Fruit fly (Drosophila melanogaster) whole organism, embryonic: ENCODE results near the gene Pgant2.

Experiments
- Abd-B ChIP-seq: fragments of 200-800 bp; sonication (Bioruptor generic); optimal IDR thresholded peaks from 2 replicates; lab custom pipeline; 2018; ENCODE audit warnings: missing biosample characterization, mild to moderate bottlenecking, missing genetic modification characterization, moderate library complexity
- Ada2b ChIP-seq: fragments of 200-800 bp; sonication (Bioruptor generic); IDR thresholded peaks from 2 replicates; pipeline ENCODE4 v1.3.6; 2022; ENCODE audit warnings: missing biosample characterization, missing genetic modification characterization
- B-H1 ChIP-seq: fragments of 200-800 bp; sonication (Bioruptor generic); IDR thresholded peaks from 3 replicates; pipeline ENCODE4 v1.3.6; 2022; ENCODE audit warnings: missing biosample characterization, missing genetic modification characterization
- Bteb2 ChIP-seq: fragments of 200-800 bp; sonication (Bioruptor generic); optimal IDR thresholded peaks from 2 replicates; lab custom pipeline; 2016; ENCODE audit warnings: missing biosample characterization, missing genetic modification characterization
- CG10209 ChIP-seq: fragments of 200-800 bp; sonication (Bioruptor generic); optimal IDR thresholded peaks from 3 replicates; lab custom pipeline; 2017; ENCODE audit warnings: missing biosample characterization, mild to moderate bottlenecking, missing genetic modification characterization, missing genetic modification reagents
- CG11696 ChIP-seq: fragments of 200-800 bp; sonication (Bioruptor generic); IDR thresholded peaks from 2 replicates; pipeline ENCODE4 v1.3.6; 2022; ENCODE audit warnings: missing biosample characterization, missing genetic modification characterization
- CG15011 ChIP-seq: fragments of 200-800 bp; sonication (Bioruptor generic); optimal IDR thresholded peaks from 3 replicates; lab custom pipeline; 2018; ENCODE audit warnings: missing biosample characterization, mild to moderate bottlenecking, missing genetic modification characterization
- CG17802 ChIP-seq: fragments of 200-800 bp; sonication (Bioruptor generic); optimal IDR thresholded peaks from 2 replicates; lab custom pipeline; 2018; ENCODE audit warnings: missing biosample characterization, mild to moderate bottlenecking, missing genetic modification characterization, moderate library complexity
- CG2678 ChIP-seq: fragments of 200-800 bp; sonication (Bioruptor generic); optimal IDR thresholded peaks from 3 replicates; lab custom pipeline; 2019; ENCODE audit warnings: missing biosample characterization, mild to moderate bottlenecking, missing genetic modification characterization, moderate library complexity
- CG2712 ChIP-seq: fragments of 200-800 bp; optimal IDR thresholded peaks from 3 replicates; lab custom pipeline; 2019; ENCODE audit warnings: missing biosample characterization, mild to moderate bottlenecking, missing genetic modification characterization, moderate library complexity
- CG3163 ChIP-seq: fragments of 200-800 bp; sonication (Bioruptor generic); optimal IDR thresholded peaks from 3 replicates; lab custom pipeline; 2016; ENCODE audit warnings: missing biosample characterization, missing genetic modification characterization
- CG43689 ChIP-seq: fragments of 200-800 bp; sonication (Bioruptor generic); IDR thresholded peaks from 2 replicates; pipeline ENCODE4 v1.3.6; 2022; ENCODE audit warnings: missing biosample characterization, missing genetic modification characterization
- CG4730 ChIP-seq: fragments of 200-800 bp; sonication (Bioruptor generic); IDR thresholded peaks from 2 replicates; pipeline ENCODE4 v1.3.6; 2022; ENCODE audit warnings: missing biosample characterization, missing genetic modification characterization
- CG7372 ChIP-seq: fragments of 200-800 bp; sonication (Bioruptor generic); IDR thresholded peaks from 2 replicates; pipeline ENCODE4 v1.3.6; 2022; ENCODE audit warnings: missing biosample characterization, missing genetic modification characterization
- CG7745 ChIP-seq: fragments of 200-800 bp; sonication (Bioruptor generic); optimal IDR thresholded peaks from 2 replicates; lab custom pipeline; 2018; ENCODE audit warnings: missing biosample characterization, mild to moderate bottlenecking, missing genetic modification characterization, moderate library complexity
- CG7928 ChIP-seq: fragments of 200-800 bp; sonication (Bioruptor generic); optimal IDR thresholded peaks from 2 replicates; lab custom pipeline; 2017; ENCODE audit warnings: missing biosample characterization, mild to moderate bottlenecking, missing genetic modification characterization
- CG9797 ChIP-seq: fragments of 200-800 bp; sonication (Bioruptor generic); optimal IDR thresholded peaks from 3 replicates; lab custom pipeline; 2018; ENCODE audit warnings: missing biosample characterization, mild to moderate bottlenecking, missing genetic modification characterization
- CrebB ChIP-seq: fragments of 200-800 bp; sonication (Bioruptor generic); optimal IDR thresholded peaks from 3 replicates; lab custom pipeline; 2018; ENCODE audit warnings: missing biosample characterization, mild to moderate bottlenecking, missing genetic modification characterization
- D ChIP-seq, 2 experiments: fragments of 200-800 bp in 1 of 2; fragments of >200 bp in 1 of 2; sonication (Bioruptor generic) in 1 of 2; optimal IDR thresholded peaks; 2 replicates in 1 of 2; 3 replicates in 1 of 2; lab custom pipeline; 2017; ENCODE audit warnings: mild to moderate bottlenecking in 1 of 2, missing biosample characterization in 1 of 2, missing genetic modification characterization in 1 of 2, missing genetic modification reagents in 1 of 2
- D19B ChIP-seq: fragments of 200-800 bp; sonication (Bioruptor generic); optimal IDR thresholded peaks from 2 replicates; lab custom pipeline; 2017; ENCODE audit warnings: missing biosample characterization, mild to moderate bottlenecking, missing genetic modification characterization
- Hmr ChIP-seq: fragments of 200-800 bp; sonication (Bioruptor generic); optimal IDR thresholded peaks from 3 replicates; lab custom pipeline; 2017; ENCODE audit warnings: mild to moderate bottlenecking, missing biosample characterization, missing genetic modification reagents, missing genetic modification characterization
- Lhr ChIP-seq: fragments of 200-800 bp; sonication (Bioruptor generic); optimal IDR thresholded peaks from 3 replicates; lab custom pipeline; 2017; ENCODE audit warnings: mild to moderate bottlenecking, missing biosample characterization, missing genetic modification reagents, missing genetic modification characterization
- NC2β ChIP-seq: fragments of 200-800 bp; sonication (Bioruptor generic); optimal IDR thresholded peaks from 2 replicates; lab custom pipeline; 2016; ENCODE audit warnings: missing biosample characterization, missing genetic modification characterization
- Side ChIP-seq: fragments of 200-800 bp; sonication (Bioruptor generic); optimal IDR thresholded peaks from 2 replicates; lab custom pipeline; 2016; ENCODE audit warnings: missing biosample characterization, missing genetic modification characterization
- Usf ChIP-seq: fragments of 200-800 bp; sonication (Bioruptor generic); optimal IDR thresholded peaks from 2 replicates; lab custom pipeline; 2017; ENCODE audit warnings: missing genotype, missing biosample characterization, missing genetic modification characterization
- aop ChIP-seq: fragments of 200-800 bp; sonication (Bioruptor generic); IDR thresholded peaks from 2 replicates; pipeline ENCODE4 v1.3.6; 2022; ENCODE audit warnings: missing biosample characterization, missing genetic modification characterization
- bcd ChIP-seq: fragments of 200-800 bp; sonication (Bioruptor generic); optimal IDR thresholded peaks from 2 replicates; lab custom pipeline; 2017; ENCODE audit warnings: missing biosample characterization, mild to moderate bottlenecking, missing genetic modification characterization
- chinmo ChIP-seq: fragments of 200-800 bp; sonication (Bioruptor generic); IDR thresholded peaks from 4 replicates; pipeline ENCODE4 v1.3.6; 2022; ENCODE audit warnings: missing biosample characterization, missing genetic modification characterization; ENCODE audit not compliant: partially characterized antibody
- dmrt99B ChIP-seq: fragments of 200-800 bp; sonication (Bioruptor generic); optimal IDR thresholded peaks from 2 replicates; lab custom pipeline; 2018; ENCODE audit warnings: missing biosample characterization, mild to moderate bottlenecking, missing genetic modification characterization, moderate library complexity
- eve ChIP-seq, 2 experiments: fragments of >200 bp; optimal IDR thresholded peaks; 2 replicates each; lab custom pipeline; 2017; ENCODE audit warnings: missing biosample characterization in 2 of 2, missing genetic modification characterization in 2 of 2
- fru ChIP-seq: fragments of >200 bp; optimal IDR thresholded peaks from 2 replicates; lab custom pipeline; 2017
- gsb-n ChIP-seq: fragments of 200-800 bp; sonication (Bioruptor generic); optimal IDR thresholded peaks from 3 replicates; lab custom pipeline; 2018; ENCODE audit warnings: missing biosample characterization, mild to moderate bottlenecking, missing genetic modification characterization
- hb ChIP-seq: fragments of 200-800 bp; sonication (Bioruptor generic); IDR thresholded peaks from 3 replicates; pipeline ENCODE4 v1.3.6; 2022; ENCODE audit warnings: missing biosample characterization, missing genetic modification characterization; ENCODE audit not compliant: partially characterized antibody
- hth ChIP-seq: fragments of >200 bp; optimal IDR thresholded peaks from 2 replicates; lab custom pipeline; 2017; ENCODE audit warnings: inconsistent platforms
- kah ChIP-seq: fragments of 200-800 bp; sonication (Bioruptor generic); optimal IDR thresholded peaks from 2 replicates; lab custom pipeline; 2018; ENCODE audit warnings: missing biosample characterization, mild to moderate bottlenecking, missing genetic modification characterization
- lov ChIP-seq, 2 experiments: fragments of 200-800 bp in 1 of 2; fragments of >200 bp in 1 of 2; sonication (Bioruptor generic) in 1 of 2; IDR thresholded peaks in 1 of 2; optimal IDR thresholded peaks in 1 of 2; 2 replicates in 1 of 2; 3 replicates in 1 of 2; pipeline versions ENCODE4 v1.3.6 to Lab custom; 2017 to 2022; ENCODE audit warnings: missing biosample characterization in 1 of 2, missing genetic modification characterization in 1 of 2
- luna ChIP-seq: fragments of 200-800 bp; sonication (Bioruptor generic); optimal IDR thresholded peaks from 2 replicates; lab custom pipeline; 2016; ENCODE audit warnings: missing biosample characterization, missing genetic modification characterization
- nom ChIP-seq: fragments of 200-800 bp; sonication (Bioruptor generic); optimal IDR thresholded peaks from 2 replicates; lab custom pipeline; 2017; ENCODE audit warnings: missing biosample characterization, missing genetic modification characterization, mild to moderate bottlenecking, moderate library complexity, missing genetic modification reagents
- odd ChIP-seq: fragments of 200-800 bp; sonication (Bioruptor generic); optimal IDR thresholded peaks from 2 replicates; lab custom pipeline; 2017; ENCODE audit warnings: missing biosample characterization, mild to moderate bottlenecking, missing genetic modification characterization
- pho ChIP-seq: fragments of 200-800 bp; sonication (Bioruptor generic); optimal IDR thresholded peaks from 2 replicates; lab custom pipeline; 2016; ENCODE audit warnings: missing biosample characterization, missing genetic modification characterization
- prd ChIP-seq, 3 experiments: fragments of >200 bp in 2 of 3; fragments of 200-800 bp in 1 of 3; sonication (Bioruptor generic) in 1 of 3; optimal IDR thresholded peaks in 2 of 3; IDR thresholded peaks in 1 of 3; 2 replicates in 2 of 3; 3 replicates in 1 of 3; pipeline versions ENCODE4 v1.3.6 to Lab custom; 2017 to 2022; ENCODE audit warnings: missing biosample characterization in 1 of 3, missing genetic modification characterization in 1 of 3
- psq ChIP-seq: fragments of 200-800 bp; sonication (Bioruptor generic); optimal IDR thresholded peaks from 2 replicates; lab custom pipeline; 2017; ENCODE audit warnings: missing biosample characterization, missing genetic modification characterization
- slp2 ChIP-seq: fragments of 200-800 bp; sonication (Bioruptor generic); optimal IDR thresholded peaks from 2 replicates; lab custom pipeline; 2016; ENCODE audit warnings: missing biosample characterization, missing genetic modification characterization
- twi ChIP-seq: fragments of 200-800 bp; optimal IDR thresholded peaks from 2 replicates; lab custom pipeline; 2019; ENCODE audit warnings: missing biosample characterization, mild to moderate bottlenecking, missing genetic modification characterization, moderate library complexity
- unpg ChIP-seq: fragments of 200-800 bp; sonication (Bioruptor generic); optimal IDR thresholded peaks from 3 replicates; lab custom pipeline; 2018; ENCODE audit warnings: missing biosample characterization, mild to moderate bottlenecking, missing genetic modification characterization, moderate library complexity
- vfl ChIP-seq: fragments of 200-800 bp; sonication (Bioruptor generic); optimal IDR thresholded peaks from 2 replicates; lab custom pipeline; 2016; ENCODE audit warnings: missing biosample characterization, missing genetic modification characterization
- wor ChIP-seq: fragments of 200-800 bp; sonication (Bioruptor generic); IDR thresholded peaks from 2 replicates; pipeline ENCODE4 v1.3.6; 2022; ENCODE audit warnings: missing biosample characterization, missing genetic modification characterization
- yki ChIP-seq: fragments of >200 bp; optimal IDR thresholded peaks from 3 replicates; lab custom pipeline; 2018

Pgant2 gene

DNA sequence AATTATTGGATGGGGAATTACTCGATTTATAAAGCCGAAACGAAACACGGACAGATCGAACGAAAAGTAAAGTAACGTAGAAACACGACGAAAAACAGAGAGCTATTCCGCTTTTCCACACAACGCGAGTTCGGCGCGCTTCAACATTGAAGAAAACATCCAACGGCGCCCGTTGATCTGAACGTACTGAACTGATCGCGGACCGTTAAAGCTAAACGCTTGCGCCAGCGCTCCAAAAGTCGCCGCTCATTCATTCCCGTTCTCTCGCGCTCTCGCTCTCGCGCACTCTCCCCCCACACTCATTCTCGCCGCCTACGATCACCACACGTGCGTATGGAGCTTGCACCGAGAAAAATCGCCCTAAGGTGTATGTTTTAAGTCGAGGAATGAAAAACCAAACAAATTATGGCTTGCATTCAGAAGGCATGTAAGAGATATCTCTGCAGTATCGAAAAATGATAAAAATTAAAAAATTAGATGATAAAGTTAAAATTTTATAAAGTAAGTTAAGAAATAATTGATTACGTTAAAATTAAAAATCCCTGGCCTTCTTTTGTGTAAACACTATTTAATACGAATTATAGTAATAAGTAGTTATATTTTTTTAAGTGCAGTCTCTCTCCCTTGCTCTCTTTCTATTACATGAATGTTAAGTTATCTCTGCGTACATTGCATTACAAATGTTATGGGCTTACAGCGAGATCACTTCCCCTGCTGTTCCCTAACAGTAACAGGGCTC, 71.7 kb downstream of the Pgant2 start, which contains the start of gene E23 (continued):
- TF ChIP-seq lov (optimal IDR thresholded peaks at IDR 0.05; lab: Kevin White, UChicago) (no peak), lov (GFP tag; IDR thresholded peaks at IDR 0.05; lab: Robert Waterston, UW) (peak; percentile 94), wor (peak; percentile 98), CG4730 (GFP tag; lab: Robert Waterston, UW) (peak; percentile 96), B-H1 (peak; percentile 96), Abd-B (GFP tag; lab: Kevin White, UChicago) (peak; percentile 98), vfl (GFP tag; lab: Kevin White, UChicago) (peak; percentile 97), CG43689 (GFP tag; lab: Robert Waterston, UW) (peak; percentile 96), pho (GFP tag; lab: Kevin White, UChicago) (peak; percentile 96), psq (GFP tag; lab: Kevin White, UChicago) (peak; percentile 94), CG10209 (peak; percentile 99), prd (optimal IDR thresholded peaks at IDR 0.05; lab: Kevin White, UChicago) (no peak), prd (GFP tag; IDR thresholded peaks at IDR 0.05; lab: Robert Waterston, UW) (peak; percentile 98), luna (GFP tag; lab: Kevin White, UChicago) (peak; percentile 80), odd (peak; percentile 99), NC2β (GFP tag; lab: Kevin White, UChicago) (peak; percentile 92), Lhr (GFP tag; lab: Kevin White, UChicago) (peak; percentile 97), twi (tag; lab: Kevin White, UChicago) (peak; percentile 98), slp2 (peak; percentile 96), CrebB (tag; lab: Kevin White, UChicago) (peak; percentile 97), aop (GFP tag; lab: Robert Waterston, UW) (peak; percentile 90), yki (lab: Kevin White, UChicago) (no peak), chinmo (GFP tag; lab: Robert Waterston, UW) (peak; percentile 97; the same call in 3 of the 4 replicates), fru (no peak), CG11696 (GFP tag; lab: Robert Waterston, UW) (peak; percentile 88), CG7372 (peak; percentile 98), Bteb2 (peak; percentile 97), dmrt99B (tag; lab: Kevin White, UChicago) (peak; percentile 99), D19B (peak; percentile 92), bcd (GFP tag; lab: Kevin White, UChicago) (peak; percentile 99), hth (lab: Kevin White, UChicago) (no peak), kah (GFP tag; lab: Kevin White, UChicago) (peak; percentile 94), CG15011 (GFP tag; lab: Kevin White, UChicago) (peak; percentile 97), D (optimal IDR thresholded peaks at IDR 0.05; lab: Kevin White, UChicago) (no peak), D (GFP tag; optimal IDR thresholded peaks at IDR 0.05; lab: Kevin White, UChicago) (peak; percentile 99), Usf (GFP tag; lab: Kevin White, UChicago) (peak; percentile 98), unpg (GFP tag; lab: Kevin White, UChicago) (peak; percentile 99), gsb-n (tag; lab: Kevin White, UChicago) (peak; percentile 99), eve (GFP tag; optimal IDR thresholded peaks at IDR 0.05; lab: Kevin White, UChicago) (peak in 1 of 2 experiments; percentile 97), CG7745 (tag; lab: Kevin White, UChicago) (peak; percentile 58), hb (GFP tag; lab: Robert Waterston, UW) (peak; percentile 9; the same call in 1 of the 3 replicates), CG17802 (peak; percentile 90), Side (GFP tag; lab: Kevin White, UChicago) (peak; percentile 92), Hmr (GFP tag; lab: Kevin White, UChicago) (peak; percentile 99), nom (GFP tag; lab: Kevin White, UChicago) (peak; percentile 92), Ada2b (GFP tag; lab: Robert Waterston, UW) (peak; percentile 97), CG2678 (tag; lab: Kevin White, UChicago) (peak; percentile 99), CG9797 (GFP tag; lab: Kevin White, UChicago) (peak; percentile 56), CG2712 (tag; lab: Kevin White, UChicago) (peak; percentile 100), CG3163 (GFP tag; lab: Kevin White, UChicago) (peak; percentile 82), CG7928 (GFP tag; lab: Kevin White, UChicago) (peak; percentile 81)
